Fruit fly (Drosophila melanogaster): ENCODE data around the gene Spn.

Gene Spn

dm6 chr3L:2475564-2476260 is 78.4 kb downstream of the Spn start, which contains the start of gene CG16762 (continued):
- TF ChIP-seq CG11695 (GFP tag; IDR thresholded peaks at IDR 0.05) = no peak
- no peak for TF ChIP-seq CG32772 (GFP tag; IDR thresholded peaks at IDR 0.05)
- no peak for TF ChIP-seq CG3163 (GFP tag; optimal IDR thresholded peaks at IDR 0.05)
- TF ChIP-seq CG10462 (GFP tag; optimal IDR thresholded peaks at IDR 0.05) = no peak
- no peak for TF ChIP-seq MBD-R2 (GFP tag; IDR thresholded peaks at IDR 0.05)
- TF ChIP-seq CG12769 (tag; optimal IDR thresholded peaks at IDR 0.05) = peak; percentile 67
- TF ChIP-seq Hand (GFP tag; optimal IDR thresholded peaks at IDR 0.05) = peak; percentile 3
- TF ChIP-seq hb (GFP tag; IDR thresholded peaks at IDR 0.05; ENCODE audit: partially characterized antibody) = no peak
- peak; percentile 67 for TF ChIP-seq CG10209 (GFP tag; optimal IDR thresholded peaks at IDR 0.05)
- no peak for TF ChIP-seq Hr39 (optimal IDR thresholded peaks at IDR 0.05)
- TF ChIP-seq bbx (GFP tag; IDR thresholded peaks at IDR 0.05; ENCODE audit: partially characterized antibody) = no peak
- no peak for TF ChIP-seq ssp (GFP tag; IDR thresholded peaks at IDR 0.05)
- no peak for TF ChIP-seq tin (GFP tag; optimal IDR thresholded peaks at IDR 0.05)
- TF ChIP-seq ken (GFP tag; IDR thresholded peaks at IDR 0.05) = no peak
- peak; percentile 38 for TF ChIP-seq CG3838 (GFP tag; optimal IDR thresholded peaks at IDR 0.05)
- TF ChIP-seq chm (GFP tag; IDR thresholded peaks at IDR 0.05) = peak; percentile 32; the same call in 1 of the 2 replicates
- TF ChIP-seq Max (GFP tag; optimal IDR thresholded peaks at IDR 0.05) = peak; percentile 49
- TF ChIP-seq zf30C (GFP tag; optimal IDR thresholded peaks at IDR 0.05) = no peak
- peak; percentile 70 for TF ChIP-seq CG2875 (GFP tag; optimal IDR thresholded peaks at IDR 0.05)
- peak; percentile 85 for TF ChIP-seq nau (GFP tag; optimal IDR thresholded peaks at IDR 0.05)
- TF ChIP-seq dmrt99B (tag; optimal IDR thresholded peaks at IDR 0.05) = peak; percentile 65
- peak; percentile 39 for TF ChIP-seq CG5180 (GFP tag; optimal IDR thresholded peaks at IDR 0.05)
- TF ChIP-seq CG7928 (GFP tag; optimal IDR thresholded peaks at IDR 0.05) = peak; percentile 34
- TF ChIP-seq CG14710 (tag; optimal IDR thresholded peaks at IDR 0.05) = peak; percentile 62
- peak; percentile 46 for TF ChIP-seq Jarid2 (GFP tag; optimal IDR thresholded peaks at IDR 0.05)
- peak in 1 of 2 experiments; percentile 38 for TF ChIP-seq Hr78 (GFP tag; optimal IDR thresholded peaks at IDR 0.05)
- TF ChIP-seq PHDP (tag; optimal IDR thresholded peaks at IDR 0.05) = peak; percentile 82
- peak; percentile 69 for TF ChIP-seq CG18764 (GFP tag; optimal IDR thresholded peaks at IDR 0.05)
- peak; percentile 40 for TF ChIP-seq CG18011 (GFP tag; optimal IDR thresholded peaks at IDR 0.05)
- peak; percentile 62 for TF ChIP-seq odd (GFP tag; optimal IDR thresholded peaks at IDR 0.05)
- no peak for TF ChIP-seq ap (GFP tag; IDR thresholded peaks at IDR 0.05)
- TF ChIP-seq CG3847 (GFP tag; IDR thresholded peaks at IDR 0.05) = no peak
- TF ChIP-seq gro (GFP tag; optimal IDR thresholded peaks at IDR 0.05) = peak; percentile 60
- TF ChIP-seq Nf-YC (tag; optimal IDR thresholded peaks at IDR 0.05) = no peak
- no peak for TF ChIP-seq Gug (GFP tag; IDR thresholded peaks at IDR 0.05)
- TF ChIP-seq CG15601 (tag; optimal IDR thresholded peaks at IDR 0.05) = peak; percentile 77
- no peak for TF ChIP-seq dan (GFP tag; IDR thresholded peaks at IDR 0.05)
- peak; percentile 76; the same call in 2 of the 3 replicates for TF ChIP-seq ci (GFP tag; IDR thresholded peaks at IDR 0.05)
- peak; percentile 22 for TF ChIP-seq lilli (GFP tag; optimal IDR thresholded peaks at IDR 0.05)
- TF ChIP-seq maf-S (GFP tag; optimal IDR thresholded peaks at IDR 0.05) = peak; percentile 27
- peak; percentile 20 for TF ChIP-seq Oli (tag; optimal IDR thresholded peaks at IDR 0.05)
- peak; percentile 44 for TF ChIP-seq CG10274 (GFP tag; optimal IDR thresholded peaks at IDR 0.05)
- peak; percentile 10 for TF ChIP-seq CG10979 (tag; optimal IDR thresholded peaks at IDR 0.05)
- peak; percentile 79 for TF ChIP-seq CG12071 (GFP tag; optimal IDR thresholded peaks at IDR 0.05)
- TF ChIP-seq chinmo (GFP tag; IDR thresholded peaks at IDR 0.05; ENCODE audit: partially characterized antibody) = no peak
- TF ChIP-seq CG12104 (GFP tag; optimal IDR thresholded peaks at IDR 0.05) = peak; percentile 65
- TF ChIP-seq trh (GFP tag; optimal IDR thresholded peaks at IDR 0.05) = peak; percentile 65
- peak; percentile 59 for TF ChIP-seq CG17328 (GFP tag; IDR thresholded peaks at IDR 0.05)
- TF ChIP-seq CG14050 (GFP tag; IDR thresholded peaks at IDR 0.05) = no peak
- TF ChIP-seq danr (GFP tag; IDR thresholded peaks at IDR 0.05) = no peak
